Worm (Caenorhabditis elegans): ENCODE results near the gene C05D12.4.

Gene C05D12.4

DNA sequence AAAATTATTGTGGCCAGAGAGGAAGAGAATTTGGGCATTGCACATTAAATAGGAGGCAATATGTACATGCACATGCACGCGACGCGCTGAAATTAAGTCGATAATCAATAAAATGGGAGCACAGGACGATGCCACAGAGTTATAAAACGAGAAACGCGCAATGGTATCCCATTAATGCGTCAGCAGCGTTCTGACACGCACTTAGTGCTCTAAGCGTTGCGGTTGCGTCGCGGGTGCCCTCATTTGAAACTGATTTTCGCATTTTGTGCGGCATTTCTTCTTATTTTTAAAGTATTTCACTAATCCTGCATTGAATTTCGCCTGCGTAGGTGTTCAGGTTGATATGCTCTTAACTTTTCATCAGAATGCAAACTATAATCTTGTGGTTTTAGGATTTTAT, 21.3 kb downstream of the C05D12.4 start, which contains the start of gene rsp-1:
Gene rsp-1 (plus strand): TSS at position 338 of the 400 bp plus-strand sequence.
- peak; percentile 39 for TF ChIP-seq dao-5 (tag; optimal IDR thresholded peaks at IDR 0.05)
- TF ChIP-seq W03F9.2 (tag; optimal IDR thresholded peaks at IDR 0.05), result peak; percentile 96
- TF ChIP-seq him-1 (tag; optimal IDR thresholded peaks at IDR 0.05), result peak; percentile 64

ce11 chrII:11453639-11454038, 22.0 kb downstream of the C05D12.4 start:
- TF ChIP-seq him-1 (tag; optimal IDR thresholded peaks at IDR 0.05) (no peak), W03F9.2 (tag; optimal IDR thresholded peaks at IDR 0.05) (no peak), dao-5 (tag; optimal IDR thresholded peaks at IDR 0.05) (no peak)

DNA sequence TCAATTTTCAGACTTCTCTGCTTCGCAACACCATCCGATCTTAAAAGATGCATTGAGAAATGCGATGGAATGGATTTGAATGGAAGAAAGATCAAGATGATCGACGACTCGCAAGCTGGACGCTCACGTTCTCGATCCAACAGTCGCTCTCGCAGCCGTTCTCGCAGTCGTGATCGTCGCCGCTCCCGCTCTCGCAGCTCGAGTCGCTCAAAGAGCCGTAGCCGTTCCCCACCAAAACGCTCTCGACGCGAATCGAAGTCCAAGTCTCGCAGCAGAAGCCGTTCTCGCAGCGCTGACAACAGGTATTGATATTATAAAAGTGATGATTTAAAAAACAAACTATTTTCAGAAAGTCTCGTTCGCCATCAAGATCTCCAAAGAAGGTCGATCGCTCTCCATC, 23.5 kb downstream of the C05D12.4 start:
- no peak for TF ChIP-seq W03F9.2 (tag; optimal IDR thresholded peaks at IDR 0.05)
- no peak for TF ChIP-seq dao-5 (tag; optimal IDR thresholded peaks at IDR 0.05)
- no peak for TF ChIP-seq him-1 (tag; optimal IDR thresholded peaks at IDR 0.05)

DNA sequence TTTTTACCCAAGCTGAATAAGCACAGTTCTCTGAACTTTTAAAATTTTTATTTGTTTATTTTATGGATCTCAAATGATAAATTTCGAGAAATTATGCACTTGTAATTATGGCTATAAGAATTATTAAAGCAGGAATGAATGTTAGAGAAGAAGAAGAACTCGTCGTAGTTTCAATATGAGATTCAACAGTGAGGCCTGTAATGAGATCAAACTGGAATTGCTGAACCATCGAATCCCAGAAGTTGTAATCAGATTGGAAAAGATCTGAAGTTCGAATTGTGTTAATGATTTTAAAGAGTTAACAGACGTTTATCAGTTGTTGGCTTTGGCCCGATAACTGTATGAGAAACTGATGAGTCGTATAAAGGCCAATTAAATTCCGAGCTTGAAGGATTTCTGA, 24.0 kb downstream of the C05D12.4 start:
- no peak for TF ChIP-seq him-1 (tag; optimal IDR thresholded peaks at IDR 0.05)
- TF ChIP-seq W03F9.2 (tag; optimal IDR thresholded peaks at IDR 0.05), result no peak
- no peak for TF ChIP-seq dao-5 (tag; optimal IDR thresholded peaks at IDR 0.05)

DNA sequence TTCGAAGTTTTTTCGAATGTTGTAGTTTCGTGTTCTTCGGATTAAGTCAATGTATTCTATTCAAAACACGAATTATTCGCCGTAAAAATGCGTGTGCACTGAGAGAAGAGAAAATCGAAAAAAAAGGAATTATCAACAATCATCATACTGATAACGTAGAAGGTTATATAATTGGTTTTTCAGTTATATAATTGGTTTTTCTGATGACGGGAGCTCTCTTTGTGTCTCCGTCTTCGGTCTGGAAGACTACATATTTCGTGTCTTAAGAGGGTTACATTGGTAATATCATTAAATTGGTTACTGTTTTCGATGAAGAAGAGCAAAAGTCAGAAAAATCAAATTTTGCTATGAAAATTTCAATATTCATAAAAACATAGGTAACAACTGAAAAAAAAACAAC, 28.2 kb downstream of the C05D12.4 start:
- no peak for TF ChIP-seq him-1 (tag; optimal IDR thresholded peaks at IDR 0.05)
- no peak for TF ChIP-seq W03F9.2 (tag; optimal IDR thresholded peaks at IDR 0.05)
- TF ChIP-seq dao-5 (tag; optimal IDR thresholded peaks at IDR 0.05), result no peak

DNA sequence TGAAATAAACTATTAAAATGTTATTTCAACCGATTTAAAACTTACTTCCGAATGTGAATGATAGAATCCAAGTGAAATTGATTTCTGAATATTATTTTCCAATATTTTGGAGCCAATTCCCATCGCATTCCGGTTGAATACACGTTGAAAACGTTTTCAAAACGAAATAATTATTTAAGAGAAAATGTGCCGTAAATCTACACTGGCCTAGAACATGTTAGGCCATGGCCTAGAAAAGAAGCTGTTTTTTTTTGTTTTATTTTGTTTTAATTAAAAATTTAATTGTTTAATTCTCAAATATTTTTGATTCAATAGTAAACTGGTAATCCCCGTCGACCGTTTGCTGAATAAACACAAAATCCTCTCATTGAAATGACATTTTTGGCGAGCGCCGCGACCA, 32.2 kb downstream of the C05D12.4 start:
- TF ChIP-seq dao-5 (tag; optimal IDR thresholded peaks at IDR 0.05), result no peak
- no peak for TF ChIP-seq him-1 (tag; optimal IDR thresholded peaks at IDR 0.05)
- no peak for TF ChIP-seq W03F9.2 (tag; optimal IDR thresholded peaks at IDR 0.05)

ce11 chrII:11464427-11464944, 32.8 kb downstream of the C05D12.4 start, which contains the start of the genes aars-1 and rga-1:
Gene aars-1, minus strand, starts transcription at chrII:11464497.
Gene rga-1, plus strand, starts transcription at chrII:11464894.
- TF ChIP-seq W03F9.2 (tag; optimal IDR thresholded peaks at IDR 0.05), result peak; percentile 47
- TF ChIP-seq him-1 (tag; optimal IDR thresholded peaks at IDR 0.05), result no peak
- no peak for TF ChIP-seq dao-5 (tag; optimal IDR thresholded peaks at IDR 0.05)

ce11 chrII:11467541-11467940, 35.9 kb downstream of the C05D12.4 start, which contains the start of gene klp-17:
Gene klp-17, minus strand, starts transcription at chrII:11467641.
- TF ChIP-seq him-1 (tag; optimal IDR thresholded peaks at IDR 0.05) (no peak), dao-5 (tag; optimal IDR thresholded peaks at IDR 0.05) (no peak), W03F9.2 (tag; optimal IDR thresholded peaks at IDR 0.05) (no peak)

DNA sequence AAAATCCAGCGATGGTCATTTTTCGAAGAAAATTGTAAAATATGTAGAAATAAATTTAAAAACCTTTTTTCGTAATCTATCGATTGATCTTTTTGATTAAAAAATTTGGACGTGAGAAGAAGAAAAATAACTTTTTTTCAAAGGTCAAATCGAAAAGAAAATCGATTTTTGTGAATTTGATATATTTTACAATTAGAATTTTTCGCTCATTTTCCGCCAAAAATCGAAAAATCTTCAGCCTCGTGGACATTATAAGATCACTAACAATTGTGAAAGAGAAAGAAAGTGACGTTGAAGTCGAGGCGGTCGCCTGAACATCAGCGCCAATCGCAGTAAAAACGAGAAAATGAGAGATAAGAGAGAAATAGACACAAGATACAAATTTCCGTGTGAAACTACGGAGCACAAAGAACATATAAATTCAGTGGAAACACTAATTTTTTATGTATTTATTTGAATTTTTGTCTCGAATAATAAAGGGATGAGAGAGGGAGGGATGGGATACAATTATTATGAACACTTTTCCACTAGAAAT, 38.0 kb downstream of the C05D12.4 start, which contains the start of gene cisd-1:
Gene cisd-1 (minus strand): TSS at position 51 of the 535 bp plus-strand sequence.
- no peak for TF ChIP-seq him-1 (tag; optimal IDR thresholded peaks at IDR 0.05)
- no peak for TF ChIP-seq W03F9.2 (tag; optimal IDR thresholded peaks at IDR 0.05)
- TF ChIP-seq dao-5 (tag; optimal IDR thresholded peaks at IDR 0.05), result no peak

DNA sequence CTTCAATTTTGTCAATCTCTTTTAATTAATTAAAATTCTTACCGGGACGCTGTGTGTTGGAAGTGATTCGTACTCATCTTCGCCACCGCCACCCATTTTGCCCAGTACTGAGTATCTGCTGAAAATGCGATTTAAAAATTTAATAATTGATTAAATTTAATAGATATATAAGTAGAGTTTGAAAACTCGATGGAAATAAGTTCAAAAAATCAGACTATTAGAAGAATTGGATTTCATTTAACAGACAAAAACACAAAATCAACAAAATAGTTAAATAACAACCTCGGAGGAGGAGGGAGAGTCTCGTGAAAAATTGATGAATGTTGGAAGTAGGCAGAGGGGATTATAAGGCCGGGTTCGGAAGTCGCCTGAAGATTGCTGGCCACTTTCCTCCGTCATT, 40.2 kb downstream of the C05D12.4 start, which contains the start of gene mfn-1:
Gene mfn-1 (minus strand): TSS at position 101 of the 400 bp plus-strand sequence.
- no peak for TF ChIP-seq him-1 (tag; optimal IDR thresholded peaks at IDR 0.05)
- no peak for TF ChIP-seq dao-5 (tag; optimal IDR thresholded peaks at IDR 0.05)
- TF ChIP-seq W03F9.2 (tag; optimal IDR thresholded peaks at IDR 0.05), result no peak

- TF ChIP-seq him-1 (tag; optimal IDR thresholded peaks at IDR 0.05), result no peak
- TF ChIP-seq W03F9.2 (tag; optimal IDR thresholded peaks at IDR 0.05), result no peak
- TF ChIP-seq dao-5 (tag; optimal IDR thresholded peaks at IDR 0.05), result no peak
Observed at ce11 chrII:11472542-11472941, 40.9 kb downstream of the C05D12.4 start.

ce11 chrII:11473525-11474181, 42.0 kb downstream of the C05D12.4 start, which contains the start of the genes metl-1 and W02B12.11:
Gene metl-1, minus strand, starts transcription at chrII:11473575.
Gene W02B12.11, plus strand, starts transcription at chrII:11473861.
- TF ChIP-seq dao-5 (tag; optimal IDR thresholded peaks at IDR 0.05), result no peak
- TF ChIP-seq him-1 (tag; optimal IDR thresholded peaks at IDR 0.05), result peak; percentile 38
- peak; percentile 85 for TF ChIP-seq W03F9.2 (tag; optimal IDR thresholded peaks at IDR 0.05)

ce11 chrII:11476410-11476809, 44.7 kb downstream of the C05D12.4 start, which contains the start of gene W02B12.16:
Gene W02B12.16, minus strand, starts transcription at chrII:11476510.
- TF ChIP-seq dao-5 (tag; optimal IDR thresholded peaks at IDR 0.05), result no peak
- no peak for TF ChIP-seq W03F9.2 (tag; optimal IDR thresholded peaks at IDR 0.05)
- TF ChIP-seq him-1 (tag; optimal IDR thresholded peaks at IDR 0.05), result no peak

- TF ChIP-seq W03F9.2 (tag; optimal IDR thresholded peaks at IDR 0.05) (no peak), dao-5 (tag; optimal IDR thresholded peaks at IDR 0.05) (no peak), him-1 (tag; optimal IDR thresholded peaks at IDR 0.05) (no peak)
Observed at ce11 chrII:11479076-11479475, 47.4 kb downstream of the C05D12.4 start, which contains the start of gene W02B12.12. Gene W02B12.12, minus strand, starts transcription at chrII:11479176.
